Worm (Caenorhabditis elegans) whole organism, mixed stage, embryonic: ENCODE data around the gene F37C4.4.
"Not testable (repeated sequence)": the region's sequence is repeated elsewhere in the genome, so short reads cannot be mapped to it uniquely, and the experiment has no call there.

Source experiments
- M03D4.4 ChIP-seq: sonication (generic microtip); optimal IDR thresholded peaks from 2 replicates; lab custom pipeline; 2017; ENCODE audit warnings: mild to moderate bottlenecking, missing genetic modification characterization, missing compliant biosample characterization
- bed-3 ChIP-seq: fragments of 200-800 bp; sonication (Bioruptor generic); optimal IDR thresholded peaks from 3 replicates; lab custom pipeline; 2018; ENCODE audit warnings: mild to moderate bottlenecking, missing genetic modification characterization, moderate library complexity, missing compliant biosample characterization
- blmp-1 ChIP-seq: fragments of 150-350 bp; optimal IDR thresholded peaks from 2 replicates; lab custom pipeline; 2014; ENCODE audit warnings: missing biosample characterization, missing genetic modification characterization
- ceh-83 ChIP-seq: fragments of 200-800 bp; sonication (Bioruptor generic); optimal IDR thresholded peaks from 2 replicates; lab custom pipeline; 2018; ENCODE audit warnings: mild to moderate bottlenecking, missing genetic modification characterization, missing compliant biosample characterization
- ces-1 ChIP-seq: fragments of 150-350 bp; optimal IDR thresholded peaks from 2 replicates; lab custom pipeline; 2014; ENCODE audit warnings: missing biosample characterization, missing genetic modification reagents, missing genetic modification characterization
- cnd-1 ChIP-seq: fragments of 200-800 bp; sonication (Bioruptor generic); optimal IDR thresholded peaks from 2 replicates; lab custom pipeline; 2018; ENCODE audit warnings: mild to moderate bottlenecking, missing genetic modification characterization, missing compliant biosample characterization
- drap-1 ChIP-seq: fragments of 200-800 bp; sonication (Bioruptor generic); optimal IDR thresholded peaks from 3 replicates; lab custom pipeline; 2018; ENCODE audit warnings: mild to moderate bottlenecking, missing genetic modification characterization, missing compliant biosample characterization
- elt-1 ChIP-seq: sonication (generic microtip); optimal IDR thresholded peaks from 2 replicates; lab custom pipeline; 2017; ENCODE audit warnings: missing genetic modification characterization, mild to moderate bottlenecking, missing compliant biosample characterization, antibody characterized with exemption, moderate library complexity, borderline replicate concordance; ENCODE audit not compliant: insufficient read depth
- flh-1 ChIP-seq: fragments of 200-800 bp; sonication (Bioruptor generic); optimal IDR thresholded peaks from 2 replicates; lab custom pipeline; 2018; ENCODE audit warnings: mild to moderate bottlenecking, missing genetic modification characterization, moderate library complexity, missing compliant biosample characterization
- ham-2 ChIP-seq: fragments of 200-800 bp; sonication (Bioruptor generic); optimal IDR thresholded peaks from 2 replicates; lab custom pipeline; 2018; ENCODE audit warnings: mild to moderate bottlenecking, missing genetic modification characterization, missing compliant biosample characterization
- lin-13 ChIP-seq: fragments of 150-350 bp; optimal IDR thresholded peaks from 2 replicates; lab custom pipeline; 2014; ENCODE audit warnings: missing biosample characterization, missing genetic modification characterization
- lsy-2 ChIP-seq: fragments of 150-350 bp; optimal IDR thresholded peaks from 2 replicates; lab custom pipeline; 2014; ENCODE audit warnings: missing biosample characterization, missing genetic modification characterization
- mab-5 ChIP-seq: fragments of 150-350 bp; optimal IDR thresholded peaks from 2 replicates; lab custom pipeline; 2014; ENCODE audit warnings: missing biosample characterization, missing genetic modification characterization
- mep-1 ChIP-seq: fragments of 150-350 bp; optimal IDR thresholded peaks from 2 replicates; lab custom pipeline; 2017; ENCODE audit warnings: missing biosample characterization, missing genetic modification reagents, missing genetic modification characterization, inconsistent platforms
- mls-2 ChIP-seq: sonication (generic microtip); optimal IDR thresholded peaks from 2 replicates; lab custom pipeline; 2016; ENCODE audit warnings: mild to moderate bottlenecking, missing genetic modification characterization, moderate library complexity, missing compliant biosample characterization
- nhr-12 ChIP-seq: fragments of 150-350 bp; optimal IDR thresholded peaks from 2 replicates; lab custom pipeline; 2014; ENCODE audit warnings: missing biosample characterization, missing genetic modification characterization
- nhr-2 ChIP-seq: fragments of 150-350 bp; optimal IDR thresholded peaks from 2 replicates; lab custom pipeline; 2014; ENCODE audit warnings: missing biosample characterization, missing genetic modification characterization
- nhr-237 ChIP-seq: fragments of 150-350 bp; optimal IDR thresholded peaks from 2 replicates; lab custom pipeline; 2014; ENCODE audit warnings: missing biosample characterization, missing genetic modification characterization
- nhr-28 ChIP-seq: fragments of 150-350 bp; optimal IDR thresholded peaks from 2 replicates; lab custom pipeline; 2014; ENCODE audit warnings: missing biosample characterization, missing genetic modification characterization
- nhr-76 ChIP-seq: sonication (generic microtip); optimal IDR thresholded peaks from 2 replicates; lab custom pipeline; 2017; ENCODE audit warnings: missing biosample characterization, missing genetic modification characterization
- pha-4 ChIP-seq: fragments of 150-350 bp; optimal IDR thresholded peaks from 2 replicates; lab custom pipeline; 2018; ENCODE audit warnings: missing biosample characterization, missing genetic modification reagents, missing genetic modification characterization
- sem-2 ChIP-seq: fragments of 200-800 bp; sonication (Bioruptor generic); optimal IDR thresholded peaks from 2 replicates; lab custom pipeline; 2018; ENCODE audit warnings: mild to moderate bottlenecking, missing genetic modification characterization, missing compliant biosample characterization
- snpc-4 ChIP-seq: fragments of 150-350 bp; optimal IDR thresholded peaks from 2 replicates; lab custom pipeline; 2014; ENCODE audit warnings: missing biosample characterization, missing genetic modification characterization
- sptf-1 ChIP-seq: sonication (generic microtip); optimal IDR thresholded peaks from 2 replicates; lab custom pipeline; 2017; ENCODE audit warnings: mild to moderate bottlenecking, missing genetic modification characterization, moderate library complexity, missing compliant biosample characterization
- tbx-8 ChIP-seq: fragments of 200-800 bp; sonication (Bioruptor generic); optimal IDR thresholded peaks from 2 replicates; lab custom pipeline; 2018; ENCODE audit warnings: mild to moderate bottlenecking, missing genetic modification characterization, moderate library complexity, missing compliant biosample characterization
- unc-120 ChIP-seq: sonication (generic microtip); optimal IDR thresholded peaks from 2 replicates; lab custom pipeline; 2017; ENCODE audit warnings: missing genetic modification characterization, missing compliant biosample characterization; ENCODE audit not compliant: poor library complexity, severe bottlenecking
- unc-39 ChIP-seq: fragments of 150-350 bp; optimal IDR thresholded peaks from 2 replicates; lab custom pipeline; 2014; ENCODE audit warnings: missing biosample characterization, missing genetic modification characterization
- unc-62 ChIP-seq: fragments of 150-350 bp; optimal IDR thresholded peaks from 2 replicates; lab custom pipeline; 2014; ENCODE audit warnings: missing biosample characterization, missing genetic modification reagents, missing genetic modification characterization
- zip-8 ChIP-seq: fragments of 150-350 bp; optimal IDR thresholded peaks from 2 replicates; lab custom pipeline; 2014; ENCODE audit warnings: missing biosample characterization, missing genetic modification characterization
- ztf-11 ChIP-seq: fragments of 150-350 bp; optimal IDR thresholded peaks from 2 replicates; lab custom pipeline; 2014; ENCODE audit warnings: missing biosample characterization, missing genetic modification characterization

Gene F37C4.4

ce11 chrIV:3907506-3908188, 40.5 kb downstream of the F37C4.4 start, which contains the start of the genes F56D6.22 and F56D6.12:
Gene F56D6.22 (minus strand): TSS chrIV:3907606.
Gene F56D6.12 (plus strand): TSS chrIV:3908138.
- no peak for TF ChIP-seq mab-5 (tag; lab: Kevin White, UChicago)
- no peak for TF ChIP-seq drap-1 (GFP tag; lab: Kevin White, UChicago)
- TF ChIP-seq ces-1 (GFP tag; lab: Kevin White, UChicago), result no peak
- no peak for TF ChIP-seq ceh-83
- TF ChIP-seq nhr-12 (tag; lab: Kevin White, UChicago), result no peak
- no peak for TF ChIP-seq unc-39
- TF ChIP-seq unc-62 (GFP tag; lab: Kevin White, UChicago), result no peak
- no peak for TF ChIP-seq unc-120 (tag; lab: Kevin White, UChicago)
- no peak for TF ChIP-seq mls-2 (tag; lab: Kevin White, UChicago)
- TF ChIP-seq nhr-2 (tag; lab: Kevin White, UChicago), result no peak
- no peak for TF ChIP-seq M03D4.4
- TF ChIP-seq sem-2 (GFP tag; lab: Kevin White, UChicago), result no peak
- TF ChIP-seq nhr-237, result no peak
- no peak for TF ChIP-seq ham-2 (GFP tag; lab: Kevin White, UChicago)
- TF ChIP-seq snpc-4 (tag; lab: Kevin White, UChicago), result no peak
- TF ChIP-seq cnd-1 (tag; lab: Kevin White, UChicago), result no peak
- TF ChIP-seq zip-8, result no peak

ce11 chrIV:3909114-3909513, 42.0 kb downstream of the F37C4.4 start, which contains the start of gene F56D6.13:
Gene F56D6.13 (plus strand): TSS chrIV:3909414.
- TF ChIP-seq nhr-2 (tag; lab: Kevin White, UChicago), result no peak
- TF ChIP-seq flh-1, result no peak
- TF ChIP-seq zip-8, result no peak
- TF ChIP-seq ztf-11 (tag; lab: Kevin White, UChicago), result no peak
- TF ChIP-seq nhr-12 (tag; lab: Kevin White, UChicago), result no peak
- TF ChIP-seq tbx-8 (GFP tag; lab: Kevin White, UChicago), result no peak
- TF ChIP-seq ces-1 (GFP tag; lab: Kevin White, UChicago), result no peak
- TF ChIP-seq mls-2 (tag; lab: Kevin White, UChicago), result no peak
- TF ChIP-seq elt-1 (tag; lab: Kevin White, UChicago), result no peak
- TF ChIP-seq nhr-28, result no peak
- no peak for TF ChIP-seq lin-13
- TF ChIP-seq mab-5 (tag; lab: Kevin White, UChicago), result no peak
- TF ChIP-seq lsy-2 (tag; lab: Kevin White, UChicago), result no peak
- no peak for TF ChIP-seq mep-1
- TF ChIP-seq snpc-4 (tag; lab: Kevin White, UChicago), result no peak
- no peak for TF ChIP-seq sem-2 (GFP tag; lab: Kevin White, UChicago)
- no peak for TF ChIP-seq pha-4 (tag; lab: Kevin White, UChicago)
- no peak for TF ChIP-seq blmp-1 (tag; lab: Kevin White, UChicago)
- no peak for TF ChIP-seq ham-2 (GFP tag; lab: Kevin White, UChicago)
- no peak for TF ChIP-seq ceh-83

- TF ChIP-seq mep-1; nhr-28; elt-1 (tag; lab: Kevin White, UChicago): not testable (repeated sequence)
Observed at ce11 chrIV:3911848-3912247, 44.7 kb downstream of the F37C4.4 start, which contains the start of gene F56D6.18. Gene F56D6.18 (minus strand): TSS chrIV:3911948.

ce11 chrIV:3912598-3912997, 45.5 kb downstream of the F37C4.4 start, which contains the start of gene F56D6.20:
Gene F56D6.20 (plus strand): TSS chrIV:3912898.
- TF ChIP-seq drap-1 (GFP tag; lab: Kevin White, UChicago), result no peak
- TF ChIP-seq unc-62 (GFP tag; lab: Kevin White, UChicago), result no peak
- TF ChIP-seq sem-2 (GFP tag; lab: Kevin White, UChicago), result no peak
- TF ChIP-seq snpc-4 (tag; lab: Kevin White, UChicago), result no peak
- no peak for TF ChIP-seq nhr-28
- TF ChIP-seq mab-5 (tag; lab: Kevin White, UChicago), result no peak
- no peak for TF ChIP-seq nhr-76 (tag; lab: Kevin White, UChicago)
- TF ChIP-seq lin-13, result no peak
- TF ChIP-seq mls-2 (tag; lab: Kevin White, UChicago), result no peak
- TF ChIP-seq ces-1 (GFP tag; lab: Kevin White, UChicago), result no peak
- TF ChIP-seq bed-3, result no peak
- no peak for TF ChIP-seq sptf-1 (tag; lab: Kevin White, UChicago)
- no peak for TF ChIP-seq mep-1
- no peak for TF ChIP-seq blmp-1 (tag; lab: Kevin White, UChicago)
- no peak for TF ChIP-seq lsy-2 (tag; lab: Kevin White, UChicago)
- TF ChIP-seq tbx-8 (GFP tag; lab: Kevin White, UChicago), result no peak
- TF ChIP-seq, all 35 proteins: peak for 0
